Worm (Caenorhabditis elegans) whole organism, dauer: Measurements from ENCODE around the gene F25D1.3.

Source experiments
- unc-62 ChIP-seq: sonication (generic microtip); optimal IDR thresholded peaks from 2 replicates; lab custom pipeline; 2017; ENCODE audit warnings: missing biosample characterization, missing genetic modification reagents, missing genetic modification characterization

Gene F25D1.3

DNA sequence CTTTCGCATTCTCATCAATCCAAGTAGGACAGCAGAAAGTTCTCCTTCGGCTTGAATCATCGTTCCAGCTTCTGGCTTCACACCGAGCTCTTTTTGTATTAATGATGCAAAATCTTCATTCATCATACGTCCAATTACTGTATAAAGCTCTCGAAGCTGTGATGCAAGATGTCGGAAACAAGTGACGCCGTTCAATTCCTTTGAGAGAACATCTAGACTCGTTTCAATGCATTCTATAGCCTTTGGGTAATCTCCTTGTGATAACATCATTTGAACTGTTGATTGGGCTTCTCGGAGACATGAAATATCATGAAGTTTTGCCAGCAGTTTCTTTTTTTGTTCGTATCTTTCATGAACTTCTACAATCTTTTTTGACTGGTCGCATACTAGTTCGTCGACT, 40.0 kb downstream of the F25D1.3 start:
- no peak for TF ChIP-seq unc-62 (GFP tag; lab: Kevin White, UChicago)

DNA sequence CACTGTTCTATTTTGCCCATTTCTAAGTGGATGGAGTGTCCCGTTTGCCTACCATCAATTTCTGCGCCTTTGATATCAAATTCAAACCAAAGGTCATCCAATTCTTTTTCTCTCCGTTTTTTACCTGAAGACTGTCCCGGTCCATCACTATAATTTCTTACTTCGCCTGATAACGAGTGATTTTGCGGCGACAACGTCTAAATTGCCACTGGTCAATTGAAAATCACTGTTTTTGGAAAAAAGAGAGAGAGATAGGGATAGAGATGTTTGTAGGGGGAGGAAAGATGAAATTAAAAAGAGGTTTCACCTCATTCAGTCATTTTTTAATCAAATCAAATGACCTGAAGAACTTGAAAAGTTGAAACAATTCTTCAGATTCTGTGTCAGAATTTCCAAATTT, 43.0 kb downstream of the F25D1.3 start:
- no peak for TF ChIP-seq unc-62 (GFP tag; lab: Kevin White, UChicago)

DNA sequence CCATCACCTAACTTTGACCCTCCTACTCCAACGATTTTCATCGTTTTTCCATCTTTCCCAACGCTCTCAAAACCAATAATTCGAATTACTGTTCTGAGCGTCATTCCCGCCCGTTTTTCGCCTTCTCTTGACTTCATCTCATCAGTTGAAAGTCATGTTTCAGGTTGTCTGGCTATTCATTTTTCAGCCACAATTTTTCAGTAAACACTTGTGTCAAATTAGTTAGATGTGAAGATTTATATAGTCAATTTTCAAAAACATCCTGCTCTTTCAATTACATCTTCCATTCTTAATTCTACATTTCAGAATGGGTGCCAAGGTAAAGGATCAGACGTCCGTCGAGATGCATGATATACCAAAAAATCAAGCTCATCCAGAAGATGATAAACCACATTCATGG, 44.1 kb downstream of the F25D1.3 start, which contains the start of gene del-6:
TSS of gene del-6 (plus strand) at position 301 of the 400 bp plus-strand sequence.
- no peak for TF ChIP-seq unc-62 (GFP tag; lab: Kevin White, UChicago)

DNA sequence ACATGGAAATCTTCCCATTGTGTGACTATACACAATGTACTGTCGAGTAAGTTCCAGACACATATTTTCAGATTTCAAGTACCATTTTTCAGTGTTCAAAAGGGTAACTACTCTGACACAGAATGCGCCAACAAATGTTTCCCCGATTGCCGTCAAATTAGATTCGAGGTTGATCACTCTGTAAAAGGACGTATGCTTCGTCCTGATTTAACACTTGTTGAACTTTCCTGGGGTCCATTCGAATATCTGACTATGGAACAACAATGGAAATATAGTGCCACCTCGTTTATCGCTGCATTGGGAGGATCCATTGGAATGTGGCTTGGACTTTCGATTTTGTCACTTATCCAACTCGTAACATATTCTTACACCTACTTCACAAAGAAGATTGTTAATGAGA, 45.7 kb downstream of the F25D1.3 start:
- no peak for TF ChIP-seq unc-62 (GFP tag; lab: Kevin White, UChicago)

DNA sequence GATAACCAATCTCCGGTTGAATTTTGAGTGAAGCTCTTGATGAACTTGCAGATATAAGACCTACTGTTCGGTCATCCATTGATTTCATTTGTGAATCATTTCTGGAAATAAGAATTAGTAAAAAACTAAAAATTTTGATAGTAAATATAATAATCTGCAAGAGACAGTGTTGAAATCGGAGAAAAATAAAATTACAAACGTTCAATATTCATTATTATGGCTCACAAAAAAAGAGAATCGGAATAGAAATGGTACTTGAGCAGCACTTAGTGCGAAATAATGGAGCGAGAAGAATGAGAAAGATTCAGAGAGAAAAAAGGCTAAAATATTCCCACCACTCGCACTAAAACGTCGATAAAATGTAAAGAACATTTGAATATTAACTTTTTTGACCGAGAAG, 47.8 kb downstream of the F25D1.3 start, which contains the start of gene vps-54:
TSS of gene vps-54 (minus strand) at position 101 of the 400 bp plus-strand sequence.
- TF ChIP-seq unc-62 (GFP tag; lab: Kevin White, UChicago), result no peak

DNA sequence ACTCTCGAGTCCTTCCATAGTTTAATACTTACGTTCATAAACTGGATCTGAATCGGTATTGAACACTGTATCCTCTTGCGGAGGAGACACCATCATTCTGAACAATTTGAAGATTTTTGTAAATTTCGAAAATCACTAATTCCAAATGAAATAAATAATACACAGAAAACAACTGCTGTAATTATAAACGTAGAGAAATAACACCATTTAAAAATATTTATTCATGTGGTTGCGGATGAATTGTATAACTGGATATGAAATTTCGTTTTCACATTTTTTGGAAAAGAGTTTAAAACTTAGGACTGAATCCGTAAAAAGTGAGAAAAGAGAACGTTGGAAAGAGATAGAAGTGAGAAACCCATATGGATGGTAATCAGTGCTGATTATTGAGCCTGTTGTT, 49.7 kb downstream of the F25D1.3 start, which contains the start of gene mics-1:
TSS of gene mics-1 (minus strand) at position 101 of the 400 bp plus-strand sequence.
- TF ChIP-seq unc-62 (GFP tag; lab: Kevin White, UChicago), result no peak

DNA sequence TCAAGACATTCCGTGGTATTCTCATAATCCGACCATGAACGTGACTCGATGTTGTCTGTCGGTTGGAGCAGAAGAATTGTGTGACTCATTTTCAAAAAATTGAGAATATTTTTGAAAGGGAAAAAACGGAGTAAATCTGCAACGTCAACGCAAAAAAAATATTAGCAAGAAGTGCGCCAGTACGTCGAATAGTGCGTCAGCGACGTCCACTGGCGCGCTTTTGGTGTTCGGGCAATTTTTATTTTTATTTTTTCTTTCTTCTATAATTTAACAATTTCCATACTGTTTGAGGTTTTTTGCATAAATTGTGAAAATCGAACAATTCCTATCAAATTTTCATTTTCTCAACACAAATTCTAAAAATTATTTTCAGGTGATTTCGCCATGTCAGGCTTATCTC, 50.4 kb downstream of the F25D1.3 start, which contains the start of the genes erh-1 and lpd-9:
TSS of gene erh-1 (minus strand) at position 204 of the 400 bp plus-strand sequence.
TSS of gene lpd-9 (plus strand) at position 368 of the 400 bp plus-strand sequence.
- TF ChIP-seq unc-62 (GFP tag; lab: Kevin White, UChicago), result no peak
